Worm (Caenorhabditis elegans) whole organism, L4 larva: Measurements from ENCODE around the gene sms-1.

Experiments used
- F26F4.8 ChIP-seq: fragments of 200-800 bp; sonication (Bioruptor generic); conservative IDR thresholded peaks from 2 replicates; pipeline ENCODE4 v1.3.6; 2022; ENCODE audit warnings: missing genetic modification characterization, missing compliant biosample characterization
- F37D6.2 ChIP-seq: sonication (generic microtip); optimal IDR thresholded peaks from 2 replicates; lab custom pipeline; 2016; ENCODE audit warnings: mild to moderate bottlenecking, missing genetic modification characterization, missing compliant biosample characterization
- R02D3.7 ChIP-seq: fragments of 150-350 bp; sonication (generic microtip); optimal IDR thresholded peaks from 3 replicates; lab custom pipeline; 2014; ENCODE audit warnings: missing biosample characterization, missing genetic modification characterization
- T20F7.1 ChIP-seq: fragments of 200-800 bp; sonication (Bioruptor generic); optimal IDR thresholded peaks from 2 replicates; lab custom pipeline; 2018; ENCODE audit warnings: mild to moderate bottlenecking, missing genetic modification characterization, missing compliant biosample characterization
- T26A8.4 ChIP-seq: fragments of 200-800 bp; sonication (Bioruptor generic); IDR thresholded peaks from 2 replicates; pipeline ENCODE4 v1.3.6; 2022; ENCODE audit warnings: missing genetic modification characterization, missing compliant biosample characterization
- Y48G9A.11 ChIP-seq: fragments of 200-800 bp; sonication (Bioruptor generic); IDR thresholded peaks from 2 replicates; pipeline ENCODE4 v1.3.6; 2022; ENCODE audit warnings: missing genetic modification reagents, missing genetic modification characterization, missing compliant biosample characterization
- aly-2 ChIP-seq: sonication (generic microtip); optimal IDR thresholded peaks from 2 replicates; lab custom pipeline; 2018; ENCODE audit warnings: missing biosample characterization, missing genetic modification characterization
- ama-1 ChIP-seq: fragments of 150-350 bp; optimal IDR thresholded peaks from 2 replicates; lab custom pipeline; 2014; ENCODE audit warnings: inconsistent platforms, mixed read lengths
- arid-1 ChIP-seq: fragments of 200-800 bp; sonication (Bioruptor generic); conservative IDR thresholded peaks from 2 replicates; pipeline ENCODE4 v1.3.6; 2022; ENCODE audit warnings: missing genetic modification reagents, missing genetic modification characterization, missing compliant biosample characterization
- attf-4 ChIP-seq: sonication (generic microtip); optimal IDR thresholded peaks from 3 replicates; lab custom pipeline; 2017; ENCODE audit warnings: missing biosample characterization, missing genetic modification characterization
- ceh-62 ChIP-seq: sonication (generic microtip); optimal IDR thresholded peaks from 2 replicates; lab custom pipeline; 2017; ENCODE audit warnings: missing biosample characterization, missing genetic modification characterization
- ctbp-1 ChIP-seq: fragments of 200-800 bp; sonication (Bioruptor generic); IDR thresholded peaks from 2 replicates; pipeline ENCODE4 v1.3.6; 2022; ENCODE audit warnings: missing genetic modification reagents, missing genetic modification characterization, missing compliant biosample characterization
- daf-12 ChIP-seq: fragments of 150-350 bp; optimal IDR thresholded peaks from 2 replicates; lab custom pipeline; 2014; ENCODE audit warnings: missing biosample characterization, missing genetic modification reagents, missing genetic modification characterization
- dmd-6 ChIP-seq: fragments of 200-800 bp; sonication (Bioruptor generic); IDR thresholded peaks from 2 replicates; pipeline ENCODE4 v1.3.6; 2022; ENCODE audit warnings: missing genetic modification reagents, missing genetic modification characterization, missing compliant biosample characterization
- dmd-9 ChIP-seq: fragments of 200-800 bp; sonication (Bioruptor generic); IDR thresholded peaks from 2 replicates; pipeline ENCODE4 v1.3.6; 2022; ENCODE audit warnings: missing genetic modification reagents, missing genetic modification characterization, missing compliant biosample characterization
- dpl-1 ChIP-seq: fragments of 150-350 bp; optimal IDR thresholded peaks from 2 replicates; lab custom pipeline; 2014; ENCODE audit warnings: missing biosample characterization, missing genetic modification reagents, missing genetic modification characterization
- dve-1 ChIP-seq: sonication (generic microtip); optimal IDR thresholded peaks from 2 replicates; lab custom pipeline; 2017; ENCODE audit warnings: antibody characterized with exemption, mild to moderate bottlenecking, missing genetic modification characterization, missing compliant biosample characterization; ENCODE audit not compliant: insufficient read depth
- egl-27 ChIP-seq: sonication (generic microtip); optimal IDR thresholded peaks from 3 replicates; lab custom pipeline; 2017; ENCODE audit warnings: missing biosample characterization, missing genetic modification reagents, missing genetic modification characterization
- fkh-10 ChIP-seq: fragments of 150-350 bp; optimal IDR thresholded peaks from 2 replicates; lab custom pipeline; 2014; ENCODE audit warnings: missing biosample characterization, missing genetic modification reagents, missing genetic modification characterization
- fos-1 ChIP-seq: fragments of 150-350 bp; optimal IDR thresholded peaks from 2 replicates; lab custom pipeline; 2014; ENCODE audit warnings: missing biosample characterization, missing genetic modification characterization
- gei-8 ChIP-seq: fragments of 200-800 bp; sonication (Bioruptor generic); optimal IDR thresholded peaks from 2 replicates; lab custom pipeline; 2018; ENCODE audit warnings: mild to moderate bottlenecking, missing genetic modification characterization, missing compliant biosample characterization
- hlh-30 ChIP-seq: sonication (generic microtip); optimal IDR thresholded peaks from 2 replicates; lab custom pipeline; 2017; ENCODE audit warnings: antibody characterized with exemption, mild to moderate bottlenecking, missing genetic modification characterization, missing compliant biosample characterization; ENCODE audit not compliant: insufficient read depth
- hmg-1.1 ChIP-seq: fragments of 200-800 bp; sonication (Bioruptor generic); IDR thresholded peaks from 2 replicates; pipeline ENCODE4 v1.3.6; 2022; ENCODE audit warnings: missing genetic modification reagents, missing genetic modification characterization, missing compliant biosample characterization
- jun-1 ChIP-seq: fragments of 150-350 bp; optimal IDR thresholded peaks from 2 replicates; lab custom pipeline; 2014; ENCODE audit warnings: missing biosample characterization, missing genetic modification reagents, missing genetic modification characterization
- lin-1 ChIP-seq: fragments of 200-800 bp; sonication (Bioruptor generic); IDR thresholded peaks from 2 replicates; pipeline ENCODE4 v1.3.6; 2022; ENCODE audit warnings: missing genetic modification reagents, missing genetic modification characterization, missing compliant biosample characterization
- lin-13 ChIP-seq: fragments of 150-350 bp; optimal IDR thresholded peaks from 2 replicates; lab custom pipeline; 2014; ENCODE audit warnings: missing biosample characterization, missing genetic modification reagents, missing genetic modification characterization
- lsy-2 ChIP-seq, 2 experiments: fragments of 150-350 bp in 1 of 2; sonication (generic microtip) in 1 of 2; optimal IDR thresholded peaks; 2 replicates each; lab custom pipeline; 2014 to 2017; ENCODE audit warnings: missing biosample characterization in 2 of 2, missing genetic modification characterization in 2 of 2
- madf-9 ChIP-seq: fragments of 200-800 bp; sonication (Bioruptor generic); conservative IDR thresholded peaks from 2 replicates; pipeline ENCODE4 v1.3.6; 2022; ENCODE audit warnings: missing genetic modification reagents, missing genetic modification characterization, missing compliant biosample characterization
- mdl-1 ChIP-seq, 2 experiments: fragments of 150-350 bp in 1 of 2; sonication (generic microtip) in 1 of 2; optimal IDR thresholded peaks; 2 replicates each; lab custom pipeline; 2014 to 2017; ENCODE audit warnings: missing biosample characterization in 2 of 2, missing genetic modification characterization in 2 of 2
- mxl-2 ChIP-seq: fragments of 200-800 bp; sonication (Bioruptor generic); conservative IDR thresholded peaks from 2 replicates; pipeline ENCODE4 v1.3.6; 2022; ENCODE audit warnings: missing genetic modification reagents, missing genetic modification characterization, missing compliant biosample characterization
- mxl-3 ChIP-seq: fragments of 200-800 bp; sonication (Bioruptor generic); optimal IDR thresholded peaks from 2 replicates; lab custom pipeline; 2018; ENCODE audit warnings: mild to moderate bottlenecking, missing genetic modification characterization, missing compliant biosample characterization
- nhr-102 ChIP-seq: sonication (generic microtip); optimal IDR thresholded peaks from 2 replicates; lab custom pipeline; 2016; ENCODE audit warnings: mild to moderate bottlenecking, missing genetic modification characterization, moderate library complexity, missing compliant biosample characterization
- nhr-28 ChIP-seq: fragments of 150-350 bp; optimal IDR thresholded peaks from 2 replicates; lab custom pipeline; 2014; ENCODE audit warnings: missing biosample characterization, missing genetic modification characterization
- nhr-41 ChIP-seq: fragments of 200-800 bp; sonication (Bioruptor generic); IDR thresholded peaks from 2 replicates; pipeline ENCODE4 v1.3.6; 2022; ENCODE audit warnings: missing genetic modification reagents, missing genetic modification characterization, missing compliant biosample characterization
- nhr-48 ChIP-seq: sonication (generic microtip); optimal IDR thresholded peaks from 2 replicates; lab custom pipeline; 2016; ENCODE audit warnings: mild to moderate bottlenecking, missing genetic modification characterization, missing compliant biosample characterization
- nhr-76 ChIP-seq: fragments of 150-350 bp; optimal IDR thresholded peaks from 2 replicates; lab custom pipeline; 2014; ENCODE audit warnings: missing biosample characterization, missing genetic modification characterization
- php-3 ChIP-seq: fragments of 200-800 bp; sonication (Bioruptor generic); IDR thresholded peaks from 2 replicates; pipeline ENCODE4 v1.3.6; 2022; ENCODE audit warnings: missing genetic modification reagents, missing genetic modification characterization, missing compliant biosample characterization
- sdz-12 ChIP-seq: fragments of 200-800 bp; sonication (Bioruptor generic); optimal IDR thresholded peaks from 2 replicates; lab custom pipeline; 2018; ENCODE audit warnings: mild to moderate bottlenecking, missing genetic modification characterization, missing compliant biosample characterization
- spr-1 ChIP-seq: sonication (generic microtip); optimal IDR thresholded peaks from 2 replicates; lab custom pipeline; 2016; ENCODE audit warnings: mild to moderate bottlenecking, missing genetic modification characterization, missing compliant biosample characterization
- tra-1 ChIP-seq: fragments of 200-800 bp; sonication (Bioruptor generic); IDR thresholded peaks from 2 replicates; pipeline ENCODE4 v1.3.6; 2022; ENCODE audit warnings: missing genetic modification reagents, missing genetic modification characterization, missing compliant biosample characterization
- unc-130 ChIP-seq: sonication (generic microtip); optimal IDR thresholded peaks from 2 replicates; lab custom pipeline; 2016; ENCODE audit warnings: missing genetic modification reagents, missing genetic modification characterization, missing compliant biosample characterization
- ztf-11 ChIP-seq: fragments of 150-350 bp; optimal IDR thresholded peaks from 2 replicates; lab custom pipeline; 2014; ENCODE audit warnings: missing biosample characterization, missing genetic modification characterization
- ztf-7 ChIP-seq: fragments of 150-350 bp; optimal IDR thresholded peaks from 2 replicates; lab custom pipeline; 2014; ENCODE audit warnings: missing biosample characterization, missing genetic modification characterization

sms-1 gene

ce11 chrIV:11522225-11522952, 24.4 kb upstream of the sms-1 start (continued):
- no peak for TF ChIP-seq mxl-3 (GFP tag; lab: Kevin White, UChicago)
- TF ChIP-seq fos-1 = no peak
- TF ChIP-seq sdz-12 (GFP tag; lab: Kevin White, UChicago) = no peak

DNA sequence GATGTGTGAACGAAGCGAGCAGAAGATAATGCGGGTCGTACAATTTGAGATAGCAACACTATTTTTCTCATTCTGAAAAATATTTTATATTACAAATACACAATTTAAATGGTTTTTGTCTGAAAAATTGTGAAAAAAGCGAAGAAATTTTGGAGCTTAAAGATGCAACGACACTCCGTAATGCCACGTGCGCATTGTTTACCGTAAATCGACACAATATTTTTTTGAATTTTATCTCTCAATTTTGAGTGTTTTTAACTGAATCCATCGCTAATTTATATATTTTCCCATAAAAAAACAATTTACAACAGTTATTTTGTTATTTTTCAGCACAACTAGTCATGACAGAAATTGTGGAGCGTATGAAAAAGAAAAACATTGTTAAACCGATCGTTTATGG, 23.0 kb upstream of the sms-1 start, which contains the start of the genes M04B2.4 and gfl-1:
M04B2.4 (minus strand) TSS at position 72 of the 400 bp plus-strand sequence.
gfl-1 (plus strand) TSS at position 331 of the 400 bp plus-strand sequence.
- TF ChIP-seq Y48G9A.11 (GFP tag; lab: Robert Waterston, UW) (peak; percentile 89), ztf-7 (tag; lab: Kevin White, UChicago) (peak; percentile 28), R02D3.7 (tag; lab: Kevin White, UChicago) (peak; percentile 74), lin-1 (GFP tag; lab: Robert Waterston, UW) (no peak), dpl-1 (GFP tag; lab: Kevin White, UChicago) (peak; percentile 56), attf-4 (tag; lab: Kevin White, UChicago) (no peak), nhr-102 (tag; lab: Kevin White, UChicago) (no peak), T20F7.1 (GFP tag; lab: Kevin White, UChicago) (peak; percentile 96), lsy-2 (tag; optimal IDR thresholded peaks at IDR 0.05; lab: Kevin White, UChicago) (peak in 1 of 2 experiments; percentile 55), tra-1 (GFP tag; lab: Robert Waterston, UW) (no peak), lin-13 (no peak), jun-1 (tag; lab: Kevin White, UChicago) (no peak), unc-130 (GFP tag; lab: Kevin White, UChicago) (no peak)

DNA sequence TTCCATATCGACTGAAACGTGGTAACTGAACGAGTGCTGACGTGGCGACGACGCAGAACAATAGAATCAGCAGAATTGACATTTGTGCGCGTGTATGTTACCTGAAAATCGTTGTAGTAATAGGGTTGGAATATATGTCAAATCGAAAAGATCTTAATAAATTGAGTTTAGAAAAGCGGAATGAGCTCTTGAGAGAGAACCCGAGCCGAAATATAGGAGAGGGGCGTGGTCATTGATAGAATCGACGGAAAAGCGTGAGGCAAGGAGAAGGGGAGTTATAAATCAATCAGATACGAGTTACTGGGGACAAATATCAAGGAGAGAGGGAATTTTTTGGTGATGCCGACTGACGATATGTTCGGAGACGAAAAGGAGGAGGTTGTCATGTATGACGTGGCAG, 12.7 kb upstream of the sms-1 start, which contains the start of gene M04B2.6:
M04B2.6 (minus strand) TSS at position 101 of the 400 bp plus-strand sequence.
- TF ChIP-seq madf-9 = no peak
- no peak for TF ChIP-seq T26A8.4 (GFP tag; lab: Robert Waterston, UW)
- TF ChIP-seq daf-12 (tag; lab: Kevin White, UChicago) = no peak
- no peak for TF ChIP-seq spr-1 (tag; lab: Kevin White, UChicago)
- TF ChIP-seq, all 104 proteins: peak for 0

DNA sequence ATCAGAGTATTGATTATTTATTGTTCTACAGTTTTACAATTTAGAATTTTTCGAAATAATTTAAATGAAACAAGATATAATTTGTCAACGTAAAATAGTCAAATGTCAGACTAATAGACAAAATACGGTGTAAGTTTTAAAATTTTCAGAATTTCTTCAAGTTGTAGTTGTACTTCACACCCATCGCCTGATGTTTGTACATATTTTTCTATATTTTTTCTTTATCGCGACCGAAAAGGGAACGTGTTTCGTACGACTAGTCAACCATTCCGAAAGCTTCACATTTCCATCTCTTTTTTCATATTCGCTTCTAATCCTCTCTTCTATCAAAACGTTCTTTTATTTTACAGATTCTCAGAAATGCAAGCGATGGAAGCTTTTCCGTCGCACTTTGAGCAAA, 6.4 kb upstream of the sms-1 start, which contains the start of gene twk-25:
twk-25 (plus strand) TSS at position 301 of the 400 bp plus-strand sequence.
- TF ChIP-seq mxl-3 (GFP tag; lab: Kevin White, UChicago) (no peak), attf-4 (tag; lab: Kevin White, UChicago) (no peak), ctbp-1 (GFP tag; lab: Robert Waterston, UW) (no peak), fkh-10 (no peak), arid-1 (no peak), mxl-2 (GFP tag; lab: Robert Waterston, UW) (no peak), nhr-41 (GFP tag; lab: Robert Waterston, UW) (no peak), php-3 (GFP tag; lab: Robert Waterston, UW) (no peak), ama-1 (lab: Kevin White, UChicago) (no peak), ztf-11 (tag; lab: Kevin White, UChicago) (no peak), nhr-76 (tag; lab: Kevin White, UChicago) (no peak), sdz-12 (GFP tag; lab: Kevin White, UChicago) (no peak), aly-2 (tag; lab: Kevin White, UChicago) (no peak), F37D6.2 (no peak), dmd-9 (GFP tag; lab: Robert Waterston, UW) (no peak)

DNA sequence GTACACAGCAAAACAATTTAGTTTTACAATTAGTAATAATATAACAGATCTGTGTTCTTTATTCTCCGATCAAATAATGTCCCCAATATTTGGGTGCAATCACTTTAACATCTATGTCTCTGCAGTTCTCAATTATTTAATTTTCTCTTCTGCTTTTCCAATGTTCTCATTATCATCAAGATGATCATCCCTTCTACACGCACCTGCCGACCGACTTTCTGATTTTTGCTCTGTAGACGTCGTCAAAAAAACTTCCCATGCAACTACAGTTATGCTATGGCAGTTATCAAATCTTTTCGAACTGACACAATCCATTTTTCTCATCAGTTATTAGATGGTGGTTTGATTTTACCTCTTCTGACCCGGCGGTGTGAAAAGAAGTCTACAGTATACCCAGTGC, 5.7 kb upstream of the sms-1 start:
- TF ChIP-seq nhr-41 (GFP tag; lab: Robert Waterston, UW) (no peak), dve-1 (tag; lab: Kevin White, UChicago) (no peak), hmg-1.1 (GFP tag; lab: Robert Waterston, UW) (no peak), T26A8.4 (GFP tag; lab: Robert Waterston, UW) (no peak), lsy-2 (tag; optimal IDR thresholded peaks at IDR 0.05; lab: Kevin White, UChicago) (no peak), F26F4.8 (GFP tag; lab: Robert Waterston, UW) (no peak), ceh-62 (no peak), hlh-30 (tag; lab: Kevin White, UChicago) (peak; percentile 1), aly-2 (tag; lab: Kevin White, UChicago) (no peak), nhr-48 (tag; lab: Kevin White, UChicago) (peak; percentile 52), dmd-6 (GFP tag; lab: Robert Waterston, UW) (peak; percentile 38; the same call in 1 of the 2 replicates), php-3 (GFP tag; lab: Robert Waterston, UW) (no peak), nhr-28 (tag; lab: Kevin White, UChicago) (peak; percentile 61), mdl-1 (tag; optimal IDR thresholded peaks at IDR 0.05; lab: Kevin White, UChicago) (peak in 1 of 2 experiments; percentile 20), egl-27 (tag; lab: Kevin White, UChicago) (no peak), gei-8 (GFP tag; lab: Kevin White, UChicago) (peak; percentile 16)
